Fruit fly (Drosophila melanogaster): ENCODE measurements around the gene MtnA.

dm6 chr3R:9770127-9770526 lies 14.0 kb downstream of the MtnA start:
- no peak for TF ChIP-seq CG8478 (optimal IDR thresholded peaks at IDR 0.05)
- no peak for TF ChIP-seq Dll (optimal IDR thresholded peaks at IDR 0.05)
- TF ChIP-seq psq (optimal IDR thresholded peaks at IDR 0.05), result no peak
- TF ChIP-seq pan (optimal IDR thresholded peaks at IDR 0.05), result no peak
- no peak for TF ChIP-seq usp (GFP tag; optimal IDR thresholded peaks at IDR 0.05)
